Worm (Caenorhabditis elegans) whole organism, midembryonic: ENCODE data around the gene cnnm-1.

ENCODE experiments used
- T22C8.4 ChIP-seq: fragments of 200-800 bp; sonication (Bioruptor generic); IDR thresholded peaks from 2 replicates; pipeline ENCODE4 v1.3.6; 2022; ENCODE audit warnings: missing genetic modification characterization, missing compliant biosample characterization
- cog-1 ChIP-seq: sonication (generic microtip); optimal IDR thresholded peaks from 2 replicates; lab custom pipeline; 2016; ENCODE audit warnings: missing genetic modification characterization, missing compliant biosample characterization
- flt-1 ChIP-seq: fragments of 200-800 bp; sonication (Bioruptor generic); IDR thresholded peaks from 2 replicates; pipeline ENCODE4 v1.3.6; 2022; ENCODE audit warnings: missing genetic modification characterization, missing compliant biosample characterization
- klf-2 ChIP-seq: fragments of 200-800 bp; sonication (Bioruptor generic); conservative IDR thresholded peaks from 2 replicates; pipeline ENCODE4 v1.3.6; 2022; ENCODE audit warnings: missing genetic modification reagents, missing genetic modification characterization, missing compliant biosample characterization
- med-1 ChIP-seq: sonication (generic microtip); optimal IDR thresholded peaks from 2 replicates; lab custom pipeline; 2017; ENCODE audit warnings: missing genetic modification characterization, mild to moderate bottlenecking, missing compliant biosample characterization, antibody characterized with exemption, missing genetic modification reagents; ENCODE audit not compliant: insufficient read depth
- ref-1 ChIP-seq: fragments of 200-800 bp; sonication (Bioruptor generic); conservative IDR thresholded peaks from 2 replicates; pipeline ENCODE4 v1.3.6; 2022; ENCODE audit warnings: missing genetic modification reagents, missing genetic modification characterization, missing compliant biosample characterization
- tab-1 ChIP-seq: fragments of 200-800 bp; sonication (Bioruptor generic); IDR thresholded peaks from 2 replicates; pipeline ENCODE4 v1.3.6; 2022; ENCODE audit warnings: missing genetic modification characterization, missing compliant biosample characterization
- ztf-23 ChIP-seq: fragments of 200-800 bp; sonication (Bioruptor generic); IDR thresholded peaks from 2 replicates; pipeline ENCODE4 v1.3.6; 2022; ENCODE audit warnings: missing genetic modification reagents, missing genetic modification characterization, missing compliant biosample characterization
- ztf-29 ChIP-seq: fragments of 200-800 bp; sonication (Bioruptor generic); IDR thresholded peaks from 2 replicates; pipeline ENCODE4 v1.3.6; 2022; ENCODE audit warnings: missing genetic modification reagents, missing genetic modification characterization, missing compliant biosample characterization

cnnm-1 gene

DNA sequence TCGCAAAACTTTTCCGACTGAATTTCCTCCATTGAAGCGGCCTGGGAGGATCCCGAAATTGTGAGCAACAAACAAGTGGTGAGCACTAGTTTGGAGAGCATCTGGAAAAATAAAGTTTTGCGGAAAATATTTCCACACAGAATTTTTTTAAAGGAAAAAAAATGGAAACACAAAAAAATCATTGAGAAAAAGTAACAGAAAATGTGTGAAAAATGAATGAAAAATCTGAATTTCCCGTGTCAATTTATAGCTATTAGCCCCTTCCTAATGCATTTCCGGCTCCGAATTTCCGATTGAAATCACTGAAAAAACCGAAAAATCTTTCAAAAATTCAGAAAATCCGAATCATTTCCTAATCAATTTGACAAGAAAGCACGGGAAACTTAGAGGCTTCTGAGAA, 14.9 kb downstream of the cnnm-1 start, which contains the start of gene flp-17:
Gene flp-17 (minus strand): TSS at position 101 of the 400 bp plus-strand sequence.
- no peak for TF ChIP-seq tab-1 (GFP tag; lab: Robert Waterston, UW)
- no peak for TF ChIP-seq med-1
- TF ChIP-seq flt-1 (GFP tag; lab: Robert Waterston, UW) = no peak
- no peak for TF ChIP-seq ztf-23 (GFP tag; lab: Robert Waterston, UW)
- TF ChIP-seq klf-2 (GFP tag; lab: Robert Waterston, UW) = no peak
- no peak for TF ChIP-seq ref-1 (GFP tag; lab: Robert Waterston, UW)
- no peak for TF ChIP-seq cog-1 (tag; lab: Kevin White, UChicago)
- TF ChIP-seq T22C8.4 (GFP tag; lab: Robert Waterston, UW) = no peak

DNA sequence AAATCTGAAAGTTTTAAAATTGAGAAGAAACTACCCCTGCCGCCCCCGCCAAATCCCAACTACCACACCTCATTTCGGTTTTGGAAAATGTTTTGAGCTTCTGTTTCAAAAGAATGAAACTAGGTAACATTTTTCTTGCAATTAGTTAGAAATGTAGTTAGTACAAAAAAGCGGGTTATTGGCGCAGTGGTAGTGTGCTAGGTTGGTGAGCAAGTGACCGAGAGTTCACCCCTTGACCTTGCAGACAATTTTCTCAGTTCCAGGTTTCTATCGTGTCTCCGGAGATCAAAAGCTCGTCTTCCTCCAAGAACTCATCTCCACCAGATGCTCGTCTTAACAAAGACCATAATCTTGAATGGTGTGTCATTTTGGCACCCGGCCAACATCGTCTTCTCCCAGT, 17.5 kb downstream of the cnnm-1 start:
- TF ChIP-seq cog-1 (tag; lab: Kevin White, UChicago) (no peak), flt-1 (GFP tag; lab: Robert Waterston, UW) (no peak), med-1 (no peak)

DNA sequence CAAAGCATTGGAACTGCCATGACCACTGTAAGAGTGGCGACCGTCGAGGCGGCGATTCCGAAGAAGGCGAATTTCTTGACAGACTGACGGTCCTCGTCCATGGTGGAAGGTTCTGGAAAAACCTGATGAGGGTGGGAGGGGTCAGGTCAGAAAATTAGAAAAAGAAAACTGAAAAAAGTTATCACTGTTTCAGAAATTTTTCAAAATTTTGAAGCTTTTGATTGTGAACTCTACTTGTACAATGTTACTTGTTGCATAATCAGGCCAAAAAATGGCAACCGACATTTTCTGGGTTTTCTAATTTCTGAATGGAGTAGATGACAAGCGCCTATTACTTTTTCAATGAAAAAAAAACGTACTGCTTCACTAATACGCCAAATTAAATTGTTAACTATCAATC, 23.0 kb downstream of the cnnm-1 start, which contains the start of gene col-138:
Gene col-138 (minus strand): TSS at position 101 of the 400 bp plus-strand sequence.
- no peak for TF ChIP-seq ztf-29
- TF ChIP-seq ref-1 (GFP tag; lab: Robert Waterston, UW) = no peak
- TF ChIP-seq klf-2 (GFP tag; lab: Robert Waterston, UW) = no peak
- TF ChIP-seq med-1 = no peak
- TF ChIP-seq ztf-23 (GFP tag; lab: Robert Waterston, UW) = no peak
- no peak for TF ChIP-seq cog-1 (tag; lab: Kevin White, UChicago)
- no peak for TF ChIP-seq flt-1 (GFP tag; lab: Robert Waterston, UW)
- TF ChIP-seq tab-1 (GFP tag; lab: Robert Waterston, UW) = no peak
- no peak for TF ChIP-seq T22C8.4 (GFP tag; lab: Robert Waterston, UW)

DNA sequence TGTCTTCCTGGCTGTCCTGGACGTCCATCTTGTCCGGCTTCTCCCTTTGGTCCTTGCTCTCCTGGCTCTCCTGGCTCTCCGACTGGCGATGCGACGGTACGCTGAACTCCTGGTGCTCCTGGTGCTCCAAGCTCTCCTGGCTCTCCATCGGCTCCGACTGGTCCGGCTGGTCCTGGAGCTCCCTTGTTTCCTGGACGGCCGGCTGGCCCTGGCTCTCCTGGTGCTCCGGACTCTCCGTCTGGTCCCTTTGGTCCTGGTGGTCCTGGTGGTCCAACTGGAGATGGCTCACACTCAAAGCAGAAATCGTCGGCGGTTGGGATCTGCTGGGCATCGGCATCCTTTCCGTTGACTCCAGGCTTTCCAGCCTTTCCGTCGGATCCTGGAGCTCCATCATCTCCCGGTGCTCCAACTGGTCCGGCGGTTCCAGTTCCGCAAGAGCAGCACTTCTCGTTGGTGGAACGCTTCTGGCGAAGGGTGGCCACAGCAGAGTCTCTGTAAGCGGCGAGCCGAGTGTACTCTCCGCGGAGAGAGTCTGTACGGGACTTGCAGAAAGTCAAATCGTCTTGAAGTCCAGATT, 23.5 kb downstream of the cnnm-1 start:
- TF ChIP-seq flt-1 (GFP tag; lab: Robert Waterston, UW) (no peak), ztf-29 (no peak), cog-1 (tag; lab: Kevin White, UChicago) (no peak), ref-1 (GFP tag; lab: Robert Waterston, UW) (no peak), ztf-23 (GFP tag; lab: Robert Waterston, UW) (no peak), med-1 (no peak), T22C8.4 (GFP tag; lab: Robert Waterston, UW) (no peak), klf-2 (GFP tag; lab: Robert Waterston, UW) (no peak), tab-1 (GFP tag; lab: Robert Waterston, UW) (no peak)

DNA sequence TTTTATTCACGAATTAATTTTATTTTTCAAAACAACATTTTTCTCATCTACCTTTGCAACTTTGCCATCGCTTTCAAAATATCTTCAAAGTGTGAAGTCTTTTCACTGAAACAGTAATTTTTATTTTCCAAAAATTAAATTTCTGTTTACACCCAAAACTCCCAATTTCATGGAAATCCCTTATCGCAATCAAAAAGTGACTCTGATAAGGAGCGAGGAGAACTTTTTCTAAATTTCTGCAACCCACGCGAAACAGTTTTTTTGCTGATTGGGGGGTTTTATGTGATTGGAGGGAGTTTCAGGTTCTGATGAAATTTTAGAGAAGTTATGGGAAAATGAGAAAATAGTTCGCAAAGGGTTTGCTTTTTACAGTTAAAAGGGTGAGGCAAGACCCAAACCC, 27.1 kb downstream of the cnnm-1 start:
- TF ChIP-seq ztf-23 (GFP tag; lab: Robert Waterston, UW) = no peak
- no peak for TF ChIP-seq flt-1 (GFP tag; lab: Robert Waterston, UW)
- no peak for TF ChIP-seq klf-2 (GFP tag; lab: Robert Waterston, UW)
- no peak for TF ChIP-seq cog-1 (tag; lab: Kevin White, UChicago)
- no peak for TF ChIP-seq ref-1 (GFP tag; lab: Robert Waterston, UW)
- TF ChIP-seq med-1 = no peak
- no peak for TF ChIP-seq tab-1 (GFP tag; lab: Robert Waterston, UW)
- TF ChIP-seq T22C8.4 (GFP tag; lab: Robert Waterston, UW) = no peak

DNA sequence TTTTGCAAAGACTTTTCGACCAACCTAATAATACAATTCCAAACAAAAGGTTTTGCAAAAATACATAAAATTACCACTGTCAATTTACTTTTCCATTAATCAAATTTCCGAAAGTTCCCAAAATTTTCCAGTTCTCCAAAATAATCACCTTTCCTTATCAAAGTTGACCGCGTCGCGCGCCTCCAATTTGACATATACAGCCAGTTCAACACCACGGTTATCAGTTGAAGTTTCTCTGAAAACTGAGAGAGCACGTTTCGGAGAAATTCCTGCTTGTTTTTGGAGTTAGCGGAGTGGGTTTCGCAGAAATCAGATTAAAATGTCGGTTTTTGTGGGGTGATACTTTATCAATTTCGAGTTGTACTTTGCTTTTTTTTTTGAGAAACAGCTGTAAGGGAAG, 27.6 kb downstream of the cnnm-1 start:
- TF ChIP-seq tab-1 (GFP tag; lab: Robert Waterston, UW) (no peak), ztf-23 (GFP tag; lab: Robert Waterston, UW) (no peak), flt-1 (GFP tag; lab: Robert Waterston, UW) (no peak), klf-2 (GFP tag; lab: Robert Waterston, UW) (no peak), ztf-29 (no peak), med-1 (no peak), cog-1 (tag; lab: Kevin White, UChicago) (no peak), ref-1 (GFP tag; lab: Robert Waterston, UW) (no peak), T22C8.4 (GFP tag; lab: Robert Waterston, UW) (no peak)

DNA sequence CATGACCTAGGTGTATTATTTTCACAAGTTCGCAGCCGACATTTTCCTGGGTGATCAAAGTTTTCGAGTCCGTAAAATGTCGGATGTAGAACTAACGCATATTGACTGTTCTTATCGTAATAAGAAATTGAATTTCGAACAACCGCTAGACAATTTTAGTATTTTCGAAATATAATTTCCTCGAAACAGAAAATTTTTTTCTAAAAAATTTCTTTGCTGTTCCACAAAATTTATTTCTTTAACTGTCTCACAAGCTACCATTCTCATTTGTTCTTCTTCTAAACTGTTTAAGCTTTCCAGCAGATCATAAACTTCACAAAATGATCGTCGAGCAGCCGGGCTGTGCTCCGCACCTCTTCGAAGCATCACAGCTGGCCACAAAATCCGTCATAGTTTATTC, 30.5 kb downstream of the cnnm-1 start, which contains the start of gene C52D10.3:
Gene C52D10.3 (plus strand): TSS at position 301 of the 400 bp plus-strand sequence.
- no peak for TF ChIP-seq tab-1 (GFP tag; lab: Robert Waterston, UW)
- TF ChIP-seq ref-1 (GFP tag; lab: Robert Waterston, UW) = no peak
- no peak for TF ChIP-seq med-1
- no peak for TF ChIP-seq ztf-29
- no peak for TF ChIP-seq T22C8.4 (GFP tag; lab: Robert Waterston, UW)
- TF ChIP-seq flt-1 (GFP tag; lab: Robert Waterston, UW) = no peak
- no peak for TF ChIP-seq cog-1 (tag; lab: Kevin White, UChicago)
- no peak for TF ChIP-seq klf-2 (GFP tag; lab: Robert Waterston, UW)
- TF ChIP-seq ztf-23 (GFP tag; lab: Robert Waterston, UW) = no peak

DNA sequence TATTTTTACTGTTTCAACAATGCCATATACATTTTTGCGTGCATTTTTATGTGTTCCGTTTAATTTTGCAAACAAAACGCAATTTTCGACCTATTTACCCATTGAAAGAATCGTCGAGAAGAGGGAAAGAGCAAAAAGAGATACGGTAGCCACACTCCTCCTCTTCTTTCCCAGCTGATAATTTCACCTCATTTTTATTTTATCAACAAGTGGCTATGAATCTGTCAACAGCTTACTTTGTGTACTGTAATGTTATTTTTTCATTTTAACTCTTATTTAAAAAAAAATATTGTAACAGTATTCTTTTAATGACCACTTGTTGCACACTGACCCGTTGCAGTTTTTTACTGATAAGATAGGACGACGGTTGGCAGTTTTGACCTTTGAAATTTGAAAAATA, 31.7 kb downstream of the cnnm-1 start:
- TF ChIP-seq ztf-23 (GFP tag; lab: Robert Waterston, UW) = no peak
- no peak for TF ChIP-seq ref-1 (GFP tag; lab: Robert Waterston, UW)

DNA sequence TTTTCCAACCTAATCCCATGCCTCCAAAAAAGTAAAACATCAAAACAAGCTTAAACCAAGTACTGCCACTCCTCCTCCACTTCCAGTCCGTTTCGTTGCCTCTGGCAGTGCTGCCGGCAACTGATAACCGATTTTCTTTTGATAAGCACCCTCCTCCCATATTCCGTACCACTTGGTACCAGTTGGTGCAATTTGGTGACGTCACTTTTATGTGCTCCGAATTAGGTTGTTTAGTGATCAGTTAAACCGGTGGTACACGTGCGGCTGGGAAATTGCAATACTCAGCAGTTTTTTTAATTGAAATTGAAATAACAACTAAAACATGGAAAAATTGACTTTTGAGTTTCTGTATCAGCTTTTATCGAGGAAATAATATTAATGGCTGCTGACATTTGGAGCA, 32.6 kb downstream of the cnnm-1 start:
- no peak for TF ChIP-seq med-1
- no peak for TF ChIP-seq ztf-23 (GFP tag; lab: Robert Waterston, UW)
- TF ChIP-seq ref-1 (GFP tag; lab: Robert Waterston, UW) = no peak
- no peak for TF ChIP-seq T22C8.4 (GFP tag; lab: Robert Waterston, UW)
- no peak for TF ChIP-seq tab-1 (GFP tag; lab: Robert Waterston, UW)
- TF ChIP-seq cog-1 (tag; lab: Kevin White, UChicago) = no peak
- no peak for TF ChIP-seq flt-1 (GFP tag; lab: Robert Waterston, UW)
- TF ChIP-seq ztf-29 = no peak
- no peak for TF ChIP-seq klf-2 (GFP tag; lab: Robert Waterston, UW)

DNA sequence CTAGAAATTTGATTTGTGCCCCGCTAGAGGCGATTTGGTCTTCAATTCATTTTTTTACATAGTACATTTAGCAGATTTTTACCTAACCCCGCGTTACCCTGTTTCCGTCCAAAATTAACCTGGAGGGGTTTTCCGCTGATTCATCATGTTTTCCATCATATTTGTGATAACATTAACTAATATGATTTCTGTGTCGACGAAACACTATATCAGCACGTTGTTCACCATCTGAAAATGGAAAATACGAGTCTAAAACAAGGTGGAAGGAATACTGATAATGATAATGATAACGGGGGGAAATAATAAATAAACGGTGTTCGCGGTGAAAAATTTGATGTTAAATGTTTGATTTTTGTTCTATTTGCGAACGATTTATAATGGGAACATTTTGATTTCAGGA, 34.9 kb downstream of the cnnm-1 start:
- TF ChIP-seq ztf-23 (GFP tag; lab: Robert Waterston, UW) (no peak), ztf-29 (no peak), T22C8.4 (GFP tag; lab: Robert Waterston, UW) (no peak), med-1 (no peak), tab-1 (GFP tag; lab: Robert Waterston, UW) (no peak), cog-1 (tag; lab: Kevin White, UChicago) (no peak), klf-2 (GFP tag; lab: Robert Waterston, UW) (no peak), flt-1 (GFP tag; lab: Robert Waterston, UW) (no peak), ref-1 (GFP tag; lab: Robert Waterston, UW) (no peak)
